Worm (Caenorhabditis elegans) whole organism, young adult: ENCODE data around the gene rde-8.
A peak's percentile ranks its signal among the peaks of the same experiment; 100 is the strongest.

Experiments used
- B0035.1 ChIP-seq: sonication (generic microtip); optimal IDR thresholded peaks from 2 replicates; lab custom pipeline; 2016; ENCODE audit warnings: missing genetic modification characterization, mild to moderate bottlenecking, missing compliant biosample characterization, missing genotype, missing genetic modification reagents
- B0261.1 ChIP-seq: sonication (generic microtip); optimal IDR thresholded peaks from 2 replicates; lab custom pipeline; 2016; ENCODE audit warnings: mild to moderate bottlenecking, missing genetic modification characterization, moderate library complexity, missing compliant biosample characterization
- C17E4.6 ChIP-seq: fragments of 200-800 bp; sonication (Bioruptor generic); IDR thresholded peaks from 2 replicates; pipeline ENCODE4 v1.3.6; 2022; ENCODE audit warnings: missing genetic modification reagents, missing genetic modification characterization, missing compliant biosample characterization
- D2030.7 ChIP-seq: fragments of 200-800 bp; sonication (Bioruptor generic); IDR thresholded peaks from 2 replicates; pipeline ENCODE4 v1.3.6; 2022; ENCODE audit warnings: missing genetic modification reagents, missing genetic modification characterization, missing compliant biosample characterization
- F10E7.11 ChIP-seq: sonication (generic microtip); optimal IDR thresholded peaks from 2 replicates; lab custom pipeline; 2017; ENCODE audit warnings: mild to moderate bottlenecking, missing genetic modification characterization, moderate library complexity, missing compliant biosample characterization
- F22D6.2 ChIP-seq: sonication (generic microtip); optimal IDR thresholded peaks from 2 replicates; lab custom pipeline; 2016; ENCODE audit warnings: mild to moderate bottlenecking, missing genetic modification characterization, missing compliant biosample characterization
- F23B12.7 ChIP-seq: sonication (generic microtip); optimal IDR thresholded peaks from 2 replicates; lab custom pipeline; 2017; ENCODE audit warnings: missing genetic modification characterization, mild to moderate bottlenecking, missing compliant biosample characterization, antibody characterized with exemption, moderate library complexity; ENCODE audit not compliant: insufficient read depth
- F33H1.4 ChIP-seq: fragments of 200-800 bp; sonication (Bioruptor generic); IDR thresholded peaks from 2 replicates; pipeline ENCODE4 v1.3.6; 2022; ENCODE audit warnings: missing genetic modification reagents, missing genetic modification characterization, missing compliant biosample characterization
- F37B4.10 ChIP-seq: fragments of 200-800 bp; sonication (Bioruptor generic); IDR thresholded peaks from 2 replicates; pipeline ENCODE4 v1.3.6; 2022; ENCODE audit warnings: missing genetic modification characterization, missing compliant biosample characterization
- F49E8.2 ChIP-seq: sonication (generic microtip); optimal IDR thresholded peaks from 3 replicates; lab custom pipeline; 2017; ENCODE audit warnings: missing genetic modification characterization, mild to moderate bottlenecking, missing compliant biosample characterization, antibody characterized with exemption, moderate library complexity; ENCODE audit not compliant: insufficient read depth
- F57A8.1 ChIP-seq: fragments of 200-800 bp; sonication (Bioruptor generic); optimal IDR thresholded peaks from 2 replicates; lab custom pipeline; 2018; ENCODE audit warnings: mild to moderate bottlenecking, missing genetic modification characterization, moderate library complexity, missing compliant biosample characterization
- K11D2.4 ChIP-seq: fragments of 200-800 bp; sonication (Bioruptor generic); IDR thresholded peaks from 2 replicates; pipeline ENCODE4 v1.3.6; 2022; ENCODE audit warnings: missing genetic modification reagents, missing genetic modification characterization, missing compliant biosample characterization
- T07F8.4 ChIP-seq: sonication (generic microtip); optimal IDR thresholded peaks from 2 replicates; lab custom pipeline; 2016; ENCODE audit warnings: mild to moderate bottlenecking, missing genetic modification characterization, moderate library complexity, missing compliant biosample characterization
- Y56A3A.18 ChIP-seq: fragments of 200-800 bp; sonication (Bioruptor generic); IDR thresholded peaks from 2 replicates; pipeline ENCODE4 v1.3.6; 2022; ENCODE audit warnings: missing genetic modification reagents, missing genetic modification characterization, missing compliant biosample characterization
- Y95B8A.8 ChIP-seq: fragments of 200-800 bp; sonication (Bioruptor generic); IDR thresholded peaks from 2 replicates; pipeline ENCODE4 v1.3.6; 2022; ENCODE audit warnings: missing genetic modification reagents, missing genetic modification characterization, missing compliant biosample characterization
- akir-1 ChIP-seq: fragments of 200-800 bp; sonication (Bioruptor generic); optimal IDR thresholded peaks from 2 replicates; lab custom pipeline; 2018; ENCODE audit warnings: mild to moderate bottlenecking, missing genetic modification characterization, moderate library complexity, missing compliant biosample characterization
- aptf-3 ChIP-seq: fragments of 200-800 bp; sonication (Bioruptor generic); IDR thresholded peaks from 2 replicates; pipeline ENCODE4 v1.3.6; 2022; ENCODE audit warnings: missing genetic modification characterization, missing compliant biosample characterization
- athp-1 ChIP-seq: sonication (generic microtip); optimal IDR thresholded peaks from 2 replicates; lab custom pipeline; 2017; ENCODE audit warnings: mild to moderate bottlenecking, missing genetic modification characterization, missing compliant biosample characterization
- attf-3 ChIP-seq: fragments of 200-800 bp; sonication (Bioruptor generic); conservative IDR thresholded peaks from 2 replicates; pipeline ENCODE4 v1.3.6; 2022; ENCODE audit warnings: missing genetic modification reagents, missing genetic modification characterization, missing compliant biosample characterization
- attf-6 ChIP-seq: fragments of 200-800 bp; sonication (Bioruptor generic); IDR thresholded peaks from 2 replicates; pipeline ENCODE4 v1.3.6; 2022; ENCODE audit warnings: missing genetic modification reagents, missing genetic modification characterization, missing compliant biosample characterization
- bed-1 ChIP-seq: fragments of 200-800 bp; sonication (Bioruptor generic); IDR thresholded peaks from 2 replicates; pipeline ENCODE4 v1.3.6; 2022; ENCODE audit warnings: missing genetic modification reagents, missing genetic modification characterization, missing compliant biosample characterization
- bed-2 ChIP-seq: fragments of 200-800 bp; sonication (Bioruptor generic); IDR thresholded peaks from 2 replicates; pipeline ENCODE4 v1.3.6; 2022; ENCODE audit warnings: missing genetic modification reagents, missing genetic modification characterization, missing compliant biosample characterization
- ccch-3 ChIP-seq: fragments of 200-800 bp; sonication (Bioruptor generic); optimal IDR thresholded peaks from 2 replicates; lab custom pipeline; 2018; ENCODE audit warnings: mild to moderate bottlenecking, missing genetic modification characterization, missing compliant biosample characterization
- cebp-1 ChIP-seq, 2 experiments: fragments of 200-800 bp in 1 of 2; sonication (Bioruptor generic) in 1 of 2; sonication (generic microtip) in 1 of 2; IDR thresholded peaks in 1 of 2; optimal IDR thresholded peaks in 1 of 2; 2 replicates each; pipeline versions ENCODE4 v1.3.6 to Lab custom; 2017 to 2022; ENCODE audit warnings: missing compliant biosample characterization in 2 of 2, missing genetic modification characterization in 2 of 2, mild to moderate bottlenecking in 1 of 2, missing genetic modification reagents in 1 of 2, moderate library complexity in 1 of 2
- ceh-79 ChIP-seq: sonication (generic microtip); optimal IDR thresholded peaks from 2 replicates; lab custom pipeline; 2017; ENCODE audit warnings: mild to moderate bottlenecking, missing genetic modification characterization, missing compliant biosample characterization
- egl-44 ChIP-seq: fragments of 200-800 bp; sonication (Bioruptor generic); IDR thresholded peaks from 2 replicates; pipeline ENCODE4 v1.3.6; 2022; ENCODE audit warnings: missing genetic modification reagents, missing genetic modification characterization, missing compliant biosample characterization
- ets-4 ChIP-seq: fragments of 200-800 bp; sonication (Bioruptor generic); optimal IDR thresholded peaks from 2 replicates; lab custom pipeline; 2018; ENCODE audit warnings: mild to moderate bottlenecking, missing genetic modification characterization, missing compliant biosample characterization
- gei-17 ChIP-seq: fragments of 200-800 bp; sonication (Bioruptor generic); optimal IDR thresholded peaks from 2 replicates; lab custom pipeline; 2018; ENCODE audit warnings: mild to moderate bottlenecking, missing genetic modification characterization, missing compliant biosample characterization
- hmg-20 ChIP-seq: fragments of 200-800 bp; sonication (Bioruptor generic); IDR thresholded peaks from 2 replicates; pipeline ENCODE4 v1.3.6; 2022; ENCODE audit warnings: missing genetic modification reagents, missing genetic modification characterization, missing compliant biosample characterization
- hrde-1 ChIP-seq: sonication (generic microtip); optimal IDR thresholded peaks from 2 replicates; lab custom pipeline; 2016; ENCODE audit warnings: missing genetic modification characterization, mild to moderate bottlenecking, missing compliant biosample characterization, moderate library complexity, missing genotype, missing genetic modification reagents, borderline replicate concordance
- lin-26 ChIP-seq: fragments of 200-800 bp; sonication (Bioruptor generic); IDR thresholded peaks from 2 replicates; pipeline ENCODE4 v1.3.6; 2022; ENCODE audit warnings: missing genetic modification reagents, missing genetic modification characterization, missing compliant biosample characterization
- lin-35 ChIP-seq, 3 experiments: fragments of 150-350 bp in 2 of 3; sonication (generic microtip) in 1 of 3; optimal IDR thresholded peaks; 2 replicates each; lab custom pipeline; 2014 to 2018; ENCODE audit warnings: missing biosample characterization in 3 of 3, missing genetic modification characterization in 3 of 3, missing genetic modification reagents in 3 of 3
- lsl-1 ChIP-seq: fragments of 200-800 bp; sonication (Bioruptor generic); optimal IDR thresholded peaks from 2 replicates; lab custom pipeline; 2018; ENCODE audit warnings: mild to moderate bottlenecking, missing genetic modification characterization, moderate library complexity, missing compliant biosample characterization
- madf-10 ChIP-seq: sonication (generic microtip); optimal IDR thresholded peaks from 2 replicates; lab custom pipeline; 2016; ENCODE audit warnings: mild to moderate bottlenecking, missing genetic modification characterization, missing compliant biosample characterization
- nfya-2 ChIP-seq: fragments of 200-800 bp; sonication (Bioruptor generic); IDR thresholded peaks from 2 replicates; pipeline ENCODE4 v1.3.6; 2022; ENCODE audit warnings: missing genetic modification reagents, missing genetic modification characterization, missing compliant biosample characterization
- nhr-27 ChIP-seq: fragments of 200-800 bp; sonication (Bioruptor generic); optimal IDR thresholded peaks from 2 replicates; lab custom pipeline; 2018; ENCODE audit warnings: mild to moderate bottlenecking, missing genetic modification characterization, moderate library complexity, missing compliant biosample characterization
- rcor-1 ChIP-seq: fragments of 200-800 bp; sonication (Bioruptor generic); IDR thresholded peaks from 2 replicates; pipeline ENCODE4 v1.3.6; 2022; ENCODE audit warnings: missing genetic modification reagents, missing genetic modification characterization, missing compliant biosample characterization
- rec-8 ChIP-seq, 2 experiments: sonication (generic microtip); optimal IDR thresholded peaks; 2 replicates each; lab custom pipeline; 2016; ENCODE audit warnings: mild to moderate bottlenecking in 2 of 2, missing genetic modification characterization in 2 of 2, missing genetic modification reagents in 2 of 2, missing genotype in 2 of 2, missing biosample characterization in 1 of 2, missing compliant biosample characterization in 1 of 2, moderate library complexity in 1 of 2
- rpc-1 ChIP-seq, 2 experiments: fragments of 150-350 bp in 1 of 2; sonication (generic microtip) in 1 of 2; optimal IDR thresholded peaks; 2 replicates each; lab custom pipeline; 2014 to 2018; ENCODE audit warnings: missing biosample characterization in 1 of 2, missing genetic modification characterization in 1 of 2, missing genetic modification reagents in 1 of 2, missing genotype in 1 of 2
- sdz-38 ChIP-seq: sonication (generic microtip); optimal IDR thresholded peaks from 2 replicates; lab custom pipeline; 2016; ENCODE audit warnings: missing genotype, missing genetic modification characterization, missing compliant biosample characterization
- sea-2 ChIP-seq: fragments of 200-800 bp; sonication (Bioruptor generic); IDR thresholded peaks from 2 replicates; pipeline ENCODE4 v1.3.6; 2022; ENCODE audit warnings: missing genetic modification characterization, missing compliant biosample characterization
- snpc-1.1 ChIP-seq: sonication (generic microtip); optimal IDR thresholded peaks from 2 replicates; lab custom pipeline; 2017; ENCODE audit warnings: missing genetic modification characterization, mild to moderate bottlenecking, missing compliant biosample characterization, antibody characterized with exemption, moderate library complexity, missing genotype, missing genetic modification reagents; ENCODE audit not compliant: insufficient read depth
- unc-130 ChIP-seq: sonication (generic microtip); optimal IDR thresholded peaks from 2 replicates; lab custom pipeline; 2016; ENCODE audit warnings: missing genetic modification reagents, missing genetic modification characterization, missing compliant biosample characterization
- xnd-1 ChIP-seq: sonication (generic microtip); optimal IDR thresholded peaks from 2 replicates; lab custom pipeline; 2016; ENCODE audit warnings: missing genotype, missing genetic modification reagents, missing genetic modification characterization, missing compliant biosample characterization
- zim-3 ChIP-seq: sonication (generic microtip); optimal IDR thresholded peaks from 2 replicates; lab custom pipeline; 2017; ENCODE audit warnings: mild to moderate bottlenecking, missing genetic modification characterization, moderate library complexity, missing compliant biosample characterization
- ztf-22 ChIP-seq: fragments of 200-800 bp; sonication (Bioruptor generic); optimal IDR thresholded peaks from 2 replicates; lab custom pipeline; 2018; ENCODE audit warnings: mild to moderate bottlenecking, missing genetic modification characterization, moderate library complexity, missing compliant biosample characterization
- ztf-3 ChIP-seq: fragments of 200-800 bp; sonication (Bioruptor generic); optimal IDR thresholded peaks from 2 replicates; lab custom pipeline; 2018; ENCODE audit warnings: mild to moderate bottlenecking, missing genetic modification characterization, missing compliant biosample characterization

rde-8 gene

ce11 chrIV:7083382-7083784 is 19.7 kb downstream of the rde-8 start, which contains the start of gene Y43B11AR.3 (continued):
- TF ChIP-seq ets-4 (GFP tag; lab: Kevin White, UChicago), result peak; percentile 21
- TF ChIP-seq attf-6 (GFP tag; lab: Robert Waterston, UW), result peak; percentile 93
- TF ChIP-seq B0261.1, result peak; percentile 25
- peak; percentile 2 for TF ChIP-seq nhr-27 (tag; lab: Kevin White, UChicago)
- no peak for TF ChIP-seq cebp-1 (GFP tag; IDR thresholded peaks at IDR 0.05; lab: Robert Waterston, UW)
- TF ChIP-seq cebp-1 (tag; optimal IDR thresholded peaks at IDR 0.05; lab: Kevin White, UChicago), result peak; percentile 73
- TF ChIP-seq sdz-38 (tag; lab: Kevin White, UChicago), result no peak
- TF ChIP-seq bed-2 (GFP tag; lab: Robert Waterston, UW), result no peak
- TF ChIP-seq ccch-3 (GFP tag; lab: Kevin White, UChicago), result no peak
- TF ChIP-seq lin-26 (GFP tag; lab: Robert Waterston, UW), result peak; percentile 89
- TF ChIP-seq C17E4.6, result peak; percentile 83
- peak; percentile 98 for TF ChIP-seq F49E8.2 (tag; lab: Kevin White, UChicago)
- TF ChIP-seq rec-8 (tag; optimal IDR thresholded peaks at IDR 0.05; lab: Kevin White, UChicago), result peak in 1 of 2 experiments; percentile 75
- no peak for TF ChIP-seq F22D6.2 (tag; lab: Kevin White, UChicago)
- no peak for TF ChIP-seq ztf-3 (GFP tag; lab: Kevin White, UChicago)
- no peak for TF ChIP-seq F23B12.7
- TF ChIP-seq madf-10 (tag; lab: Kevin White, UChicago), result no peak
- no peak; the same call in none of the 2 replicates for TF ChIP-seq Y56A3A.18
- TF ChIP-seq F37B4.10 (GFP tag; lab: Robert Waterston, UW), result no peak
- no peak for TF ChIP-seq attf-3
- no peak for TF ChIP-seq gei-17 (GFP tag; lab: Kevin White, UChicago)
- peak; percentile 70 for TF ChIP-seq lsl-1
- peak; percentile 91 for TF ChIP-seq Y95B8A.8 (GFP tag; lab: Robert Waterston, UW)
- TF ChIP-seq F33H1.4 (GFP tag; lab: Robert Waterston, UW), result peak; percentile 65
- no peak for TF ChIP-seq akir-1 (GFP tag; lab: Kevin White, UChicago)
- TF ChIP-seq B0035.1 (tag; lab: Kevin White, UChicago), result peak; percentile 80
- no peak for TF ChIP-seq bed-1 (GFP tag; lab: Robert Waterston, UW)
- TF ChIP-seq nfya-2 (GFP tag; lab: Robert Waterston, UW), result no peak
- TF ChIP-seq athp-1 (tag; lab: Kevin White, UChicago), result peak; percentile 83
- no peak for TF ChIP-seq rpc-1 (optimal IDR thresholded peaks at IDR 0.05; lab: Kevin White, UChicago)
- peak; percentile 11 for TF ChIP-seq rpc-1 (tag; optimal IDR thresholded peaks at IDR 0.05; lab: Kevin White, UChicago)
- peak; percentile 55; the same call in 1 of the 2 replicates for TF ChIP-seq D2030.7 (GFP tag; lab: Robert Waterston, UW)
- TF ChIP-seq T07F8.4, result no peak
- TF ChIP-seq lin-35 (GFP tag; optimal IDR thresholded peaks at IDR 0.05; lab: Kevin White, UChicago), result peak in 2 of 3 experiments; percentile 3 to 43
- TF ChIP-seq K11D2.4, result no peak
- peak; percentile 86 for TF ChIP-seq unc-130 (GFP tag; lab: Kevin White, UChicago)
- TF ChIP-seq rcor-1 (GFP tag; lab: Robert Waterston, UW), result peak; percentile 84
- no peak for TF ChIP-seq hmg-20
- TF ChIP-seq hrde-1 (tag; lab: Kevin White, UChicago), result peak; percentile 98
- no peak for TF ChIP-seq ztf-22
- TF ChIP-seq snpc-1.1, result peak; percentile 80
- no peak for TF ChIP-seq F57A8.1 (GFP tag; lab: Kevin White, UChicago)
- TF ChIP-seq sea-2 (GFP tag; lab: Robert Waterston, UW), result no peak
- TF ChIP-seq egl-44 (GFP tag; lab: Robert Waterston, UW), result peak; percentile 68; the same call in 1 of the 2 replicates
- TF ChIP-seq F10E7.11 (tag; lab: Kevin White, UChicago), result no peak
- peak; percentile 40 for TF ChIP-seq ceh-79 (tag; lab: Kevin White, UChicago)
- TF ChIP-seq xnd-1 (tag; lab: Kevin White, UChicago), result peak; percentile 50
- no peak; the same call in 1 of the 2 replicates for TF ChIP-seq aptf-3 (GFP tag; lab: Robert Waterston, UW)
- peak; percentile 63 for TF ChIP-seq zim-3 (tag; lab: Kevin White, UChicago)
